Worm (Caenorhabditis elegans): ENCODE results near the gene ZK813.1.

ZK813.1 gene

ce11 chrX:3424516-3424915 lies 21.6 kb upstream of the ZK813.1 start, which contains the start of gene ZK813.6:
ZK813.6 (plus strand) TSS chrX:3424816.
- TF ChIP-seq ztf-11 (tag; optimal IDR thresholded peaks at IDR 0.05): no peak
- no peak for TF ChIP-seq nhr-11 (tag; optimal IDR thresholded peaks at IDR 0.05)
- TF ChIP-seq ztf-4 (tag; optimal IDR thresholded peaks at IDR 0.05): no peak
- no peak for TF ChIP-seq unc-39 (tag; optimal IDR thresholded peaks at IDR 0.05)
- TF ChIP-seq nhr-21 (tag; optimal IDR thresholded peaks at IDR 0.05): no peak
- no peak for TF ChIP-seq zag-1 (tag; optimal IDR thresholded peaks at IDR 0.05)
- no peak for TF ChIP-seq nhr-23 (tag; optimal IDR thresholded peaks at IDR 0.05)
- TF ChIP-seq nhr-12 (tag; optimal IDR thresholded peaks at IDR 0.05): no peak
- no peak for TF ChIP-seq aly-2 (tag; optimal IDR thresholded peaks at IDR 0.05)
- no peak for TF ChIP-seq nhr-10 (tag; optimal IDR thresholded peaks at IDR 0.05)
- no peak for TF ChIP-seq mdl-1 (tag; optimal IDR thresholded peaks at IDR 0.05)
- TF ChIP-seq peb-1 (tag; optimal IDR thresholded peaks at IDR 0.05): no peak
- TF ChIP-seq ceh-82 (tag; optimal IDR thresholded peaks at IDR 0.05): no peak
- TF ChIP-seq Y55F3AM.14 (GFP tag; optimal IDR thresholded peaks at IDR 0.05): no peak
- TF ChIP-seq nhr-129 (tag; optimal IDR thresholded peaks at IDR 0.05): no peak
- TF ChIP-seq lsy-2 (tag; optimal IDR thresholded peaks at IDR 0.05): no peak

- TF ChIP-seq nhr-129 (tag; optimal IDR thresholded peaks at IDR 0.05) (no peak), gmeb-1 (tag; optimal IDR thresholded peaks at IDR 0.05) (no peak), alr-1 (tag; optimal IDR thresholded peaks at IDR 0.05) (no peak), ceh-16 (tag; optimal IDR thresholded peaks at IDR 0.05) (no peak), sma-9 (GFP tag; optimal IDR thresholded peaks at IDR 0.05) (peak; percentile 5), sma-9 (tag; optimal IDR thresholded peaks at IDR 0.05) (no peak), unc-62 (GFP tag; optimal IDR thresholded peaks at IDR 0.05) (no peak)
Measured at ce11 chrX:3429122-3429521, 17.0 kb upstream of the ZK813.1 start.

ce11 chrX:3430020-3430419 lies 16.1 kb upstream of the ZK813.1 start, which contains the start of gene ZK813.4:
ZK813.4 (minus strand) TSS chrX:3430120.
- no peak for TF ChIP-seq gmeb-1 (tag; optimal IDR thresholded peaks at IDR 0.05)
- no peak for TF ChIP-seq unc-39 (tag; optimal IDR thresholded peaks at IDR 0.05)
- TF ChIP-seq lin-39 (tag; optimal IDR thresholded peaks at IDR 0.05): no peak
- no peak for TF ChIP-seq ama-1 (optimal IDR thresholded peaks at IDR 0.05)
- no peak for TF ChIP-seq ceh-16 (tag; optimal IDR thresholded peaks at IDR 0.05)
- TF ChIP-seq ztf-4 (tag; optimal IDR thresholded peaks at IDR 0.05): no peak
- TF ChIP-seq C34F6.9 (tag; optimal IDR thresholded peaks at IDR 0.05): no peak
- TF ChIP-seq Y55F3AM.14 (GFP tag; optimal IDR thresholded peaks at IDR 0.05): no peak
- TF ChIP-seq nhr-23 (tag; optimal IDR thresholded peaks at IDR 0.05): no peak
- no peak for TF ChIP-seq mab-5 (tag; optimal IDR thresholded peaks at IDR 0.05)
- TF ChIP-seq snpc-4 (tag; optimal IDR thresholded peaks at IDR 0.05): no peak
- TF ChIP-seq nhr-12 (tag; optimal IDR thresholded peaks at IDR 0.05): no peak
- TF ChIP-seq mdl-1 (tag; optimal IDR thresholded peaks at IDR 0.05): no peak
- TF ChIP-seq ZK546.5 (tag; optimal IDR thresholded peaks at IDR 0.05): no peak
- no peak for TF ChIP-seq sem-4 (tag; optimal IDR thresholded peaks at IDR 0.05)
- TF ChIP-seq lsy-2 (tag; optimal IDR thresholded peaks at IDR 0.05): no peak
- TF ChIP-seq fos-1 (tag; optimal IDR thresholded peaks at IDR 0.05): no peak
- no peak for TF ChIP-seq crh-2 (tag; optimal IDR thresholded peaks at IDR 0.05)
- TF ChIP-seq blmp-1 (tag; optimal IDR thresholded peaks at IDR 0.05; ENCODE audit: insufficient read depth): no peak
- no peak for TF ChIP-seq lin-11 (tag; optimal IDR thresholded peaks at IDR 0.05)

ce11 chrX:3439823-3440222 lies 6.3 kb upstream of the ZK813.1 start:
- no peak for TF ChIP-seq lin-13 (GFP tag; optimal IDR thresholded peaks at IDR 0.05)
- TF ChIP-seq ZK546.5 (tag; optimal IDR thresholded peaks at IDR 0.05): no peak
- TF ChIP-seq peb-1 (tag; optimal IDR thresholded peaks at IDR 0.05): no peak
- no peak for TF ChIP-seq nhr-237 (tag; optimal IDR thresholded peaks at IDR 0.05)
- no peak for TF ChIP-seq nhr-6 (tag; optimal IDR thresholded peaks at IDR 0.05)
- TF ChIP-seq crh-2 (tag; optimal IDR thresholded peaks at IDR 0.05): no peak
- no peak for TF ChIP-seq nhr-23 (tag; optimal IDR thresholded peaks at IDR 0.05)

- TF ChIP-seq mbf-1 (tag; optimal IDR thresholded peaks at IDR 0.05): no peak
- no peak for TF ChIP-seq nhr-6 (tag; optimal IDR thresholded peaks at IDR 0.05)
- TF ChIP-seq sem-4 (tag; optimal IDR thresholded peaks at IDR 0.05): no peak
- no peak for TF ChIP-seq ama-1 (optimal IDR thresholded peaks at IDR 0.05)
- TF ChIP-seq crh-2 (tag; optimal IDR thresholded peaks at IDR 0.05): no peak
- no peak for TF ChIP-seq unc-55 (GFP tag; optimal IDR thresholded peaks at IDR 0.05)
- no peak for TF ChIP-seq Y55F3AM.14 (GFP tag; optimal IDR thresholded peaks at IDR 0.05)
Measured at ce11 chrX:3440308-3440707, 5.8 kb upstream of the ZK813.1 start.

Data from whole organism, L2 larva.